Worm (Caenorhabditis elegans): Measurements from ENCODE around the gene ceh-54.

DNA sequence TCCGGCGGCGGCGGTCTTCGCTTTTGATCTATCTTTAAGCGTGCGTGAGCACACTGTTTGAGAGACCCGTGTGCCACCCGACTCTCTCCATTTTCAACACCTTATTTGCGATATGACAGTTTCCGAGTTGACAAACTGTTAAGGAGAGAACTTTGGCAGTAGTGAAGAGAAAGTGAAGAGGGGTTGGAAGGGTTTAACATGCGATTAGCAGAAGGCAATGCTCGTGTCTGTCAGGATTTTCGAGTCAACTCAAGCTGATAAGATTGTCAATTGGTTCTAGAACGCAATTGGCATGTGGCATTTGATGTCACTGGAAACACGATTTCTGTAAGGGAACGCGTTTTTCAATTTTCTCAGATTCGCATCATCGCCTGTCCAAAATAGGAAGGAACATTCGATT is 26.7 kb downstream of the ceh-54 start:
- TF ChIP-seq ceh-16 (tag; optimal IDR thresholded peaks at IDR 0.05), result no peak
- no peak for TF ChIP-seq nhr-77 (tag; optimal IDR thresholded peaks at IDR 0.05)
- no peak for TF ChIP-seq sem-4 (tag; optimal IDR thresholded peaks at IDR 0.05)
- TF ChIP-seq nhr-11 (tag; optimal IDR thresholded peaks at IDR 0.05), result no peak
- TF ChIP-seq aly-2 (tag; optimal IDR thresholded peaks at IDR 0.05), result no peak
- TF ChIP-seq fos-1 (tag; optimal IDR thresholded peaks at IDR 0.05), result no peak
- TF ChIP-seq egl-27 (tag; optimal IDR thresholded peaks at IDR 0.05), result no peak
- no peak for TF ChIP-seq nhr-12 (tag; optimal IDR thresholded peaks at IDR 0.05)
- TF ChIP-seq zag-1 (tag; optimal IDR thresholded peaks at IDR 0.05), result no peak
- TF ChIP-seq F13H6.1 (tag; optimal IDR thresholded peaks at IDR 0.05), result no peak
- TF ChIP-seq nhr-25 (tag; optimal IDR thresholded peaks at IDR 0.05), result no peak
- no peak for TF ChIP-seq ama-1 (optimal IDR thresholded peaks at IDR 0.05)
- no peak for TF ChIP-seq lsy-2 (tag; optimal IDR thresholded peaks at IDR 0.05)

Measured in whole organism, L2 larva.